Worm (Caenorhabditis elegans): Measurements from ENCODE around the gene dhs-5.

dhs-5 gene

DNA sequence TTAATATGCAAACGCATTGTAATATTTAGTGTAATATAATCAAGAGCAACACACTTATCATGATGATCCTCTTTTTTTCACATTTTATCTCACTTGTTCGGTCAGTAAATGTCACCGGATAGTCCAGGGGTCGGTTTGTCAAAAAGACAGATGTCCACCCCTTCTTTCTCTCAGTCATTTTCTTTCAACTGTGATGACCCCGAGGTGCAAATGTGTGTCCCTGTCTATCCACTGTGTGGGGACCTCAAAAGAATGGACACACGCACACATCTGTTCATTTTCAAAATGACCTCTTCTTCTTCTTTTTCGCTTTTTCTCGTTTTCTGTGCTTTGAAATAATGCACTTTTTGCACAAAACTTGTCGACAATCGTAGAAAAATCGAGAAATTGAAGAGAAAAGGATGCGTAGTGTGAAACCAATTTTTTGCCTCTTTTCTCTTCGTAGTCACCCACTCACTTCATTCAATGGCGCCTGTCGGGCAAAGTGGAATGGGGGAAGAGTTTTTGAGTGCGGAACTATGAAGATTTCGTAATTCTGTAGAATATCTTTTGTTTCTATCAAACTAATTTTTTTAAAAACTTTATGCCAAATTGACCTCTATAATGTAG is 10.1 kb downstream of the dhs-5 start:
- TF ChIP-seq dao-5 (tag; optimal IDR thresholded peaks at IDR 0.05) = no peak
- TF ChIP-seq him-1 (tag; optimal IDR thresholded peaks at IDR 0.05) = no peak
- TF ChIP-seq W03F9.2 (tag; optimal IDR thresholded peaks at IDR 0.05) = no peak

DNA sequence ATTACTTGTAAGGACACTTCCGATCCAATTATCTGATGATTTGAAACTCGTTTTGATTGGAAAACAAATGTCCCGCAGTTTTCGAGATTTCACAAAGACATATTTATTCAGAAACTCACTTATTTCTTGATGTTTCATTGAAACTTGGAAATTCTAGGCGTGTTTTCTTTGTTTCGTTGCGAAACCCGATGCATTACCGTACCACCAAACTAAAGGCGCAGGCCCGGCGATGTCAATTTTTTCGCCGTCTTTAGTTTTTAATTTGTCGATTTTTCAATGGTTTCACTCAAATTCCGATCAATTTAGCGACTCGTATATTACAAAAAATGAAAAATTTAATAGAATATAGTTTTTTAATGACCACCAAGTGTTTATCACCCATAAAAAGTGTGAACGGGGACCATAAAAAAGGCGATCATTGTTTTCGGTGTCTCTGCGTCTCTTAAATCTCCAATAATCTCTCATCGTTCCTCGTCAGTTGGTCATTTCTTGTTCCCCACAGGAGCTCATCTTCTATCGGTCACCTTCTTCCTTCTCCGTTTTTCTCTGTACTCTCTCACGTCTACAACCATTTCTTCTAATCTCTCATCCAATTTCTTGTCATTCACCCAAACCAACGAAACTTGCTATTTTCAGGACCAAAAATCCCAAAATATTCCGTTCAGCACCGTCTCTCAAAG is 12.2 kb downstream of the dhs-5 start, which contains the start of gene clr-1:
Gene clr-1, plus strand, starts transcription at position 630 of the 680 bp plus-strand sequence.
- TF ChIP-seq W03F9.2 (tag; optimal IDR thresholded peaks at IDR 0.05) = no peak
- no peak for TF ChIP-seq him-1 (tag; optimal IDR thresholded peaks at IDR 0.05)
- no peak for TF ChIP-seq dao-5 (tag; optimal IDR thresholded peaks at IDR 0.05)

DNA sequence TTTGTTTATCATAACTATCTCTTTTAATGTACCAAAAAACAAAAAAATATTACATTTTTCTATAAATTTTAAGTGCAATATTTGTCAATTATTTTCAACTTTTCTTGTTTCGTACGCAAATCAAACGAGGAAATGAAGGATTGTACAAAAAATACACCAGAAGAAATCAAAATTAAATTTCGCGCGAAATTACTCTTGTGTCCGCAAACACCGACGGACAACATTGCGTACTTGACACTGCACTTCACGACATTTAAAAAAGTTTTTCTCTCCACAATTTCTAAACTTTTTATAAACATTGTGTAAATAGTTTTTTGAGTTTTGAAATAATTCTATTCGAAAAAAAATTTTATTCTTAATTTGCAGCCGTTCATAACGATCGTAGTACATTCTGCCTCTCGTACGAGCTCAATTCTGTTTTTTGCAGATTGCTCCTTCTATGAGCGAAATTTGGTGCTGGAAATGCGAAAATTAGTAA is 20.3 kb downstream of the dhs-5 start, which contains the start of gene mrps-16:
Gene mrps-16, plus strand, starts transcription at position 428 of the 478 bp plus-strand sequence.
- TF ChIP-seq W03F9.2 (tag; optimal IDR thresholded peaks at IDR 0.05) = peak; percentile 58
- no peak for TF ChIP-seq him-1 (tag; optimal IDR thresholded peaks at IDR 0.05)
- TF ChIP-seq dao-5 (tag; optimal IDR thresholded peaks at IDR 0.05) = no peak

DNA sequence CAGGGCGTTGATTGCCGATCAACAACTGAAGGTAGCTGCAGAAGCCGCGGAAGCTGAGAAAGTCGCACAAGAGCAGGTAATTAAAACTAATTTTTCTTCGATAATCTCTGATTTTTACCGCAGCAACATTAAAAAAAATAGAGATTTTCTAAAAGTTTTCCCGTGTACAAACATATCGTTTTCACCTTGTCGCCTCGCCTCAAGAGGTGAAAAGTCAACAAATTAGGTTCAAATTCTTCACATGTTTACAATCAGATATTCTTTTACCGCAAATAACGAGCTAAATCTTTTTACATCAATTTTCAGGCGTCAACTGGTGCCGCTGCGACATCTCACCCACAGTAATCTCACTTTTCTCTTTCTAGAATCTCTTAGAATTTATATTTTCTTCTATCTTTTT is 21.3 kb downstream of the dhs-5 start, which contains the start of gene ilcr-2:
Gene ilcr-2, plus strand, starts transcription at position 301 of the 400 bp plus-strand sequence.
- TF ChIP-seq dao-5 (tag; optimal IDR thresholded peaks at IDR 0.05) (no peak), W03F9.2 (tag; optimal IDR thresholded peaks at IDR 0.05) (no peak)

DNA sequence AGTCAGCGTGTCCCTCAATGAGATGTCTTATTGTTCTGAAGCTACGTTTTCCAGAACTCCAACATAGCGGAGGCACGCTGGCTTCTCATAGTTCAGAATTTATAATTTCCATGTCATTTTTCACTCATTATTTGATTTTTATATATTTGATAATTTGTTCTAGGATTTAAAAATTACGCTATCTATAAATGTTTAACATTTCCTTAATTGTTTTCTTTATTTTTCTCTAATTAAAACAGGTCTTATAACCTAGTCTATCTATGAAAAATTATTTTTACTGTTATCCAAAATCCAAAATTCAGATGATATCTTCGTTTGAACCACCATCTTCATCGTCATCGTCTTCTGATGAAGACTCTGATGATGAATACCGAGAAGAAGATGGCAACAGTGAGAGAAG is 24.7 kb downstream of the dhs-5 start, which contains the start of gene F56D1.1:
Gene F56D1.1, plus strand, starts transcription at position 301 of the 400 bp plus-strand sequence.
- TF ChIP-seq W03F9.2 (tag; optimal IDR thresholded peaks at IDR 0.05) (no peak), him-1 (tag; optimal IDR thresholded peaks at IDR 0.05) (no peak), dao-5 (tag; optimal IDR thresholded peaks at IDR 0.05) (no peak)

DNA sequence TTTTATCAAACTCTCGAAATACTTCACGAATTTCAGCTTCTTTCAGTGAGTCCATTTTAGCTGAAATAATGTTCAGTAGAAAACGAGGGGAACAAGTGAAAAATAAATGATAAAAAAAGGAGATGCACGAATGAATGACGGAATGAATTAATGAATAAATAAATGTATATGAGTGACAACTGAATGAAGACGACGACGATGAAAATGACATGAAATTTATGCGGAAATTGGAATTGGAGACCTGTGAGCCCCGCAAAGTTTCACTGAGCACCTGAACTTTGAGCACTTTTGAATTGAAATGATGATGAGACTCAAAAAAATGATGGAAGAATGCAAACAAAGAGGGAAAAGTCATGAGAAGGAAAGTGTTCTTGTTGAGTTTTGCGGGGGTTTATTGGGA is 28.3 kb downstream of the dhs-5 start, which contains the start of gene cal-8:
Gene cal-8, minus strand, starts transcription at position 60 of the 400 bp plus-strand sequence.
- TF ChIP-seq him-1 (tag; optimal IDR thresholded peaks at IDR 0.05) (no peak), dao-5 (tag; optimal IDR thresholded peaks at IDR 0.05) (no peak), W03F9.2 (tag; optimal IDR thresholded peaks at IDR 0.05) (no peak)

DNA sequence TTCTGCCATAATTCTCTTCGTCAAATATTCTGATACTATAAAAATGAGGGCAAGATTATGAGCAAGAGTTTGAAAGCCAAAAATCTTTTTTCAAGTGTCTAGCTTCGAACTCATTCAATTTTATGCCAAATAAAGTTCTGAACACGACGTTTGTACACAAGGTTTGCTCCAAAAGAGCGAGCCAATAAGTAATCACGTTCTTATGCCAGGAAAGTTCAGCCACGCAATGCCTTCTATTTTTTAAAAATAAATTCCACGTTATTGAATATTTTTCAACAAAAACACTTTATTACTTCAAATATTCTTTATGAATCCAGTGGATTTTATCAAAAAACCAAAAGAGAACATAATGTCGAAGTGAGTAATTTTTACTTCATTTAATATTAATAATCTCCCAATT is 34.2 kb downstream of the dhs-5 start, which contains the start of gene nep-5:
Gene nep-5, plus strand, starts transcription at position 301 of the 400 bp plus-strand sequence.
- TF ChIP-seq dao-5 (tag; optimal IDR thresholded peaks at IDR 0.05) = no peak
- no peak for TF ChIP-seq him-1 (tag; optimal IDR thresholded peaks at IDR 0.05)
- TF ChIP-seq W03F9.2 (tag; optimal IDR thresholded peaks at IDR 0.05) = no peak

DNA sequence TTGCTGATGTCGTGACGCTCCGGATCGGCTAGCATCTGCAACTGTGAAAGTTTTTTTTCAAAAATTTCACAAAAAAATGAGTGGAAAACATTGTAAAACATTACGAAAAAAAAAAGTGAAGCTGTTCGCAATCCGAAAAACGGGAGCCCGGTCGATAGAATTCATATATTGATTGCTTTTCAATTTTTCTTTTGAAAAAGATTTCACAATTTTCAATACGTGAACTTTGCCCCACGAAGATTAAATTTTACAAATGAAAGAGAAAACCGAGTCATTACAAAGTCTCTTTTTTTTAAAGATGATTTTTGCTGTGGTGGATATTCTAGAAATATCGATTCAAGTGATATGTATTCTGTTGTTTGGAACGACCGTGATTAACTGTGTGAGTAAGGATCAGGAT is 40.8 kb downstream of the dhs-5 start, which contains the start of gene F12A10.6:
Gene F12A10.6, minus strand, starts transcription at position 101 of the 400 bp plus-strand sequence.
- TF ChIP-seq dao-5 (tag; optimal IDR thresholded peaks at IDR 0.05) (no peak), W03F9.2 (tag; optimal IDR thresholded peaks at IDR 0.05) (no peak), him-1 (tag; optimal IDR thresholded peaks at IDR 0.05) (no peak)

DNA sequence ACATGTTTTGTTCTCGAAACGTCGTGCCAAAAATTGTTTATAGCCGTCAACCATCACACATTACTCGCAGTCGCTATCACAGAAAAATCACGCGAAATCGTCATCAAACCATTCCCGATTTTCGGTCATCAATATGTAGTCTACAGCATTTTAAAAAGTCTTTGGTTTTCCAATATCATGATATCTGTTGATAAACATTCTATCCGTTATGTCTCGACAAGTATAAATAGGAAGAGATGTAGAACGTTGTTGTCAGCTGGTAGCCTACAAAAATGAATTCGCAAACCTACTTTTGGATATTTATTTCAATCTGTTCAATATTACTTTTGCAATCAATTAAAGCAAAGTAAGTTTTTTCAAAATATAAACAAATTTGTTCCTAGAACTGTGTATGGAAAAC is 42.7 kb downstream of the dhs-5 start, which contains the start of gene F12A10.1:
Gene F12A10.1, plus strand, starts transcription at position 166 of the 400 bp plus-strand sequence.
- TF ChIP-seq him-1 (tag; optimal IDR thresholded peaks at IDR 0.05) = no peak
- no peak for TF ChIP-seq W03F9.2 (tag; optimal IDR thresholded peaks at IDR 0.05)
- TF ChIP-seq dao-5 (tag; optimal IDR thresholded peaks at IDR 0.05) = no peak

DNA sequence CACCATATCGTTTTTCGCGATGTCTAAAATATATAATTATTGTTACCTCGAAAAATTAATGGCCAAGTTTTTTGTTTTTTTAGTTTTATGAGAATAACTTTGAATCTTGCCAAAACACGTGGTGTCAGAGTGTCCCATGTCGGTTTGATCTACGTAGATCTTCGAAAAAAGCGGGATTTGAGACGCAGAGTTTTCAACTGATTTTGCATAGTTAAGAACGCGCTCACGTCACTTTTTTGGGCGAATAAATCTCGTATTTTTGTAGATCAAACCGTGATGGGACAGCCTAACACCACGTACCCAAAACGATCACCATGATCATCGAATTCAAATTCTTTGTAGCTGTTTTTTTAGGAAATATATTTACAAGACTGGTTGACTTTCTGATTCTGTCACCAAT is 43.9 kb downstream of the dhs-5 start:
- TF ChIP-seq him-1 (tag; optimal IDR thresholded peaks at IDR 0.05) (no peak), W03F9.2 (tag; optimal IDR thresholded peaks at IDR 0.05) (no peak), dao-5 (tag; optimal IDR thresholded peaks at IDR 0.05) (no peak)

DNA sequence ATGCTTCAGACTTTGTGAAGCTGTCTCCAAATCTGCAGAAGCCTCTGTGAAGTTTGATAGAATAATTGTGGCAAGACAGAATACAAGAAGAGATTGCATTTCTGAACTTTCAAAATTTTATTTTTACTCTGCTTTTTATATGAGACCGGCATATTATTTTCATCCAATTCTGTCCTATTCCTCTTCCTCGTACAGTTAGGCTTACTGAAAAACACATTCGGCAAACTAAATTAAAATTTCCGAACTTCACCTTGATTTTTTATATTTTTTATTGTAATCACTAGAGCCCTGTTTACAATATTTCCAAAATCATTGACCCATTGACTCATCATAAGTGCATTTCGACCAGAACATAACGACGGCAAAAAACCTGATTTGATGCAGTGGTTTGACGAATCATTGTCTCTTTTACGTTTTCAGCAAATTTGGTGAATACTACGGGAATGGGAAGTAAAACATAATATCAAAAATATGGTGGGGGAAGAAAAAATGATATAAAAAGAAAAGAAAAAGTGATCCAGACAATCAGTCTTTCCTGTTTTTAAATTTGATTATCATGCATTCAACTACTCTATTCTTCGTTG is 44.6 kb downstream of the dhs-5 start, which contains the start of the genes suex-1 and F12A10.9:
Gene suex-1, minus strand, starts transcription at position 101 of the 584 bp plus-strand sequence.
Gene F12A10.9, plus strand, starts transcription at position 534 of the 584 bp plus-strand sequence.
- TF ChIP-seq him-1 (tag; optimal IDR thresholded peaks at IDR 0.05) (no peak), W03F9.2 (tag; optimal IDR thresholded peaks at IDR 0.05) (no peak), dao-5 (tag; optimal IDR thresholded peaks at IDR 0.05) (no peak)

DNA sequence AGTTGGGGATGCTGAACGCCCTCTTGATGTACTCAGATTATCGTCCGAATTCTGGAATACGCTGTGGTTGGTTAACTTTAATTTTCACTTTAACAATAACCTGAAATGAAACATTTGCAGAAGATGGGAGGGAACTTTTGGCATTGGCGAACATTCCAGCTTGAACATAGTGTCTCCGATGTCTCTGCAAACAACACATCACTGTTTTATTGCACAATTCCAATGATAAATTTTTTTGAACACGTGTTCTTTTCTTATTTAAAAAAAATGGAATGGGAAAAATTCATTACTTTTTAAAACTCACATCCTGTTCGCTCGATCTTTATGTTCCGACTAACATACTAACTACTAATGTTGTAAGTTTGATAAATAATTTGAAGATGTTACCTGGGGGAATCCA is 46.8 kb downstream of the dhs-5 start, which contains the start of gene fzy-1:
Gene fzy-1, plus strand, starts transcription at position 301 of the 400 bp plus-strand sequence.
- TF ChIP-seq W03F9.2 (tag; optimal IDR thresholded peaks at IDR 0.05) (no peak), him-1 (tag; optimal IDR thresholded peaks at IDR 0.05) (no peak)

DNA sequence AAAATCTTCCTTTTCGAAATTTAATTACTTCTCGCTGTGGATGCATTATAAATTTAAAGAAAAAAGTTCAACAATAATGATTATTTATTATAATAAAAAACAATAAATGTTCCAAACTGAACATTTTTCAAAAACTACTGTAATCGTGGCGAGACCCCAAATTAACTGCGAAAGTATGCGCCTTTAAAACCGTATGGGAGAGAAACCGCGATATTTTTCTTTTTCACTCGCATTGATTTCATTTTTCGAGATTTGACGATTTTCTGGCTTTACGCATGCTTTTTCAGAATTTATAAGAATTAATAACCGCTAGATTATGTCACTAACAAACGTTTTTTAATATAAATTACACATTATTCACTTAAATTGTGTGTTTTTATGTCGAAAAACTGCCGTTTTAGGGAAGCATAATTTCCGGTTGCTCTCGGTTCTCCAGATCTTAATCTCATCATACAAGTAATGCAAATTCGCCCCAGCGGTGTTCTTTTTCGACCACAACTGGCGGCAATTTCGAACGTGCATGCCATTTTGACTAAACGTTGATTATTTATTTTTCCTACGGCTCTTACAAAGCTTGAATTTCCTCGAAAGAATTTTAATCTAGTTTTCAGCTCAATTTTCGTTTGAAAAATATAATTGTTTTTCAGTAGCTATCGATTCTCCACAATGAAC is 47.5 kb downstream of the dhs-5 start, which contains the start of gene F12A10.8:
Gene F12A10.8, minus strand, starts transcription at position 79 of the 672 bp plus-strand sequence.
- no peak for TF ChIP-seq dao-5 (tag; optimal IDR thresholded peaks at IDR 0.05)
- TF ChIP-seq him-1 (tag; optimal IDR thresholded peaks at IDR 0.05) = no peak
- no peak for TF ChIP-seq W03F9.2 (tag; optimal IDR thresholded peaks at IDR 0.05)
